Worm (Caenorhabditis elegans): Measurements from ENCODE around the gene Y57G7A.5.

The Y57G7A.5 gene

ce11 chrII:1275439-1275838 lies at the start of gene Y57G7A.5:
Gene Y57G7A.5, minus strand, starts transcription at chrII:1275539.
- TF ChIP-seq mbf-1 (tag; optimal IDR thresholded peaks at IDR 0.05) (no peak), C34F6.9 (tag; optimal IDR thresholded peaks at IDR 0.05) (no peak), mab-5 (tag; optimal IDR thresholded peaks at IDR 0.05) (no peak), sem-4 (tag; optimal IDR thresholded peaks at IDR 0.05) (no peak), mdl-1 (tag; optimal IDR thresholded peaks at IDR 0.05) (no peak), nhr-21 (tag; optimal IDR thresholded peaks at IDR 0.05) (no peak), nhr-23 (tag; optimal IDR thresholded peaks at IDR 0.05) (no peak), dmd-4 (tag; optimal IDR thresholded peaks at IDR 0.05) (no peak), aly-2 (tag; optimal IDR thresholded peaks at IDR 0.05) (no peak), nhr-12 (tag; optimal IDR thresholded peaks at IDR 0.05) (no peak), ztf-11 (tag; optimal IDR thresholded peaks at IDR 0.05) (no peak), nhr-77 (tag; optimal IDR thresholded peaks at IDR 0.05) (no peak), nhr-25 (tag; optimal IDR thresholded peaks at IDR 0.05) (no peak), egl-27 (tag; optimal IDR thresholded peaks at IDR 0.05) (no peak), ceh-82 (tag; optimal IDR thresholded peaks at IDR 0.05) (no peak)

ce11 chrII:1324017-1324416 lies 48.7 kb upstream of the Y57G7A.5 start:
- no peak for TF ChIP-seq egl-27 (tag; optimal IDR thresholded peaks at IDR 0.05)
- TF ChIP-seq mbf-1 (tag; optimal IDR thresholded peaks at IDR 0.05) = no peak
- TF ChIP-seq mab-5 (tag; optimal IDR thresholded peaks at IDR 0.05) = no peak
- no peak for TF ChIP-seq nhr-237 (tag; optimal IDR thresholded peaks at IDR 0.05)
- peak; percentile 27 for TF ChIP-seq sem-4 (tag; optimal IDR thresholded peaks at IDR 0.05)
- TF ChIP-seq ceh-82 (tag; optimal IDR thresholded peaks at IDR 0.05) = no peak
- no peak for TF ChIP-seq nhr-21 (tag; optimal IDR thresholded peaks at IDR 0.05)
- no peak for TF ChIP-seq zag-1 (tag; optimal IDR thresholded peaks at IDR 0.05)
- TF ChIP-seq R02D3.7 (tag; optimal IDR thresholded peaks at IDR 0.05) = no peak
- TF ChIP-seq crh-2 (tag; optimal IDR thresholded peaks at IDR 0.05) = peak; percentile 43
- no peak for TF ChIP-seq skn-1 (tag; optimal IDR thresholded peaks at IDR 0.05)

- TF ChIP-seq elt-3 (tag; optimal IDR thresholded peaks at IDR 0.05) = no peak
- TF ChIP-seq snpc-4 (tag; optimal IDR thresholded peaks at IDR 0.05) = no peak
- no peak for TF ChIP-seq ZK546.5 (tag; optimal IDR thresholded peaks at IDR 0.05)
- TF ChIP-seq gmeb-1 (tag; optimal IDR thresholded peaks at IDR 0.05) = no peak
- TF ChIP-seq sem-4 (tag; optimal IDR thresholded peaks at IDR 0.05) = no peak
- peak; percentile 21 to 58 for TF ChIP-seq lsy-2 (tag; optimal IDR thresholded peaks at IDR 0.05)
- TF ChIP-seq egl-27 (tag; optimal IDR thresholded peaks at IDR 0.05) = no peak
- no peak for TF ChIP-seq elt-1 (tag; optimal IDR thresholded peaks at IDR 0.05)
- no peak for TF ChIP-seq peb-1 (tag; optimal IDR thresholded peaks at IDR 0.05)
- TF ChIP-seq nhr-25 (tag; optimal IDR thresholded peaks at IDR 0.05) = no peak
- TF ChIP-seq F13H6.1 (tag; optimal IDR thresholded peaks at IDR 0.05) = no peak
- no peak for TF ChIP-seq nhr-129 (tag; optimal IDR thresholded peaks at IDR 0.05)
- TF ChIP-seq crh-2 (tag; optimal IDR thresholded peaks at IDR 0.05) = peak; percentile 37
- TF ChIP-seq nhr-11 (tag; optimal IDR thresholded peaks at IDR 0.05) = no peak
- TF ChIP-seq nhr-12 (tag; optimal IDR thresholded peaks at IDR 0.05) = no peak
- TF ChIP-seq zag-1 (tag; optimal IDR thresholded peaks at IDR 0.05) = peak; percentile 11
- no peak for TF ChIP-seq nhr-10 (tag; optimal IDR thresholded peaks at IDR 0.05)
- TF ChIP-seq nhr-6 (tag; optimal IDR thresholded peaks at IDR 0.05) = no peak
- peak; percentile 58 for TF ChIP-seq lin-13 (GFP tag; optimal IDR thresholded peaks at IDR 0.05)
- TF ChIP-seq alr-1 (tag; optimal IDR thresholded peaks at IDR 0.05) = no peak
- no peak for TF ChIP-seq mdl-1 (tag; optimal IDR thresholded peaks at IDR 0.05)
- TF ChIP-seq nhr-77 (tag; optimal IDR thresholded peaks at IDR 0.05) = no peak
- peak; percentile 29 for TF ChIP-seq sma-9 (GFP tag; optimal IDR thresholded peaks at IDR 0.05)
- no peak for TF ChIP-seq sma-9 (tag; optimal IDR thresholded peaks at IDR 0.05)
- TF ChIP-seq mbf-1 (tag; optimal IDR thresholded peaks at IDR 0.05) = no peak
- no peak for TF ChIP-seq lin-39 (tag; optimal IDR thresholded peaks at IDR 0.05)
- no peak for TF ChIP-seq ceh-82 (tag; optimal IDR thresholded peaks at IDR 0.05)
- no peak for TF ChIP-seq Y55F3AM.14 (GFP tag; optimal IDR thresholded peaks at IDR 0.05)
- peak; percentile 13 for TF ChIP-seq mab-5 (tag; optimal IDR thresholded peaks at IDR 0.05)
- no peak for TF ChIP-seq ztf-1 (GFP tag; conservative IDR thresholded peaks at IDR 0.05)
- no peak for TF ChIP-seq aly-2 (tag; optimal IDR thresholded peaks at IDR 0.05)
- no peak for TF ChIP-seq sma-3 (GFP tag; optimal IDR thresholded peaks at IDR 0.05)
- TF ChIP-seq dmd-4 (tag; optimal IDR thresholded peaks at IDR 0.05) = no peak
- TF ChIP-seq unc-62 (GFP tag; optimal IDR thresholded peaks at IDR 0.05) = no peak
- peak; percentile 93 for TF ChIP-seq unc-55 (GFP tag; optimal IDR thresholded peaks at IDR 0.05)
- TF ChIP-seq skn-1 (tag; optimal IDR thresholded peaks at IDR 0.05) = no peak
- no peak for TF ChIP-seq ama-1 (optimal IDR thresholded peaks at IDR 0.05)
- no peak for TF ChIP-seq lin-11 (tag; optimal IDR thresholded peaks at IDR 0.05)
- TF ChIP-seq R02D3.7 (tag; optimal IDR thresholded peaks at IDR 0.05) = no peak
- TF ChIP-seq nhr-23 (tag; optimal IDR thresholded peaks at IDR 0.05) = no peak
- no peak for TF ChIP-seq nhr-21 (tag; optimal IDR thresholded peaks at IDR 0.05)
- TF ChIP-seq C34F6.9 (tag; optimal IDR thresholded peaks at IDR 0.05) = peak; percentile 72
- TF ChIP-seq ceh-16 (tag; optimal IDR thresholded peaks at IDR 0.05) = no peak
- no peak for TF ChIP-seq nhr-237 (tag; optimal IDR thresholded peaks at IDR 0.05)
- TF ChIP-seq unc-39 (tag; optimal IDR thresholded peaks at IDR 0.05) = no peak
- TF ChIP-seq ztf-11 (tag; optimal IDR thresholded peaks at IDR 0.05) = no peak
- TF ChIP-seq fos-1 (tag; optimal IDR thresholded peaks at IDR 0.05) = no peak
- TF ChIP-seq ztf-4 (tag; optimal IDR thresholded peaks at IDR 0.05) = no peak
Measured at ce11 chrII:1323190-1323651, 47.9 kb upstream of the Y57G7A.5 start.
